Fruit fly (Drosophila melanogaster) whole organism, prepupa: Measurements from ENCODE around the gene ND-AGGG.

Source experiments
- Blimp-1 ChIP-seq: fragments of 200-800 bp; sonication (Bioruptor generic); optimal IDR thresholded peaks from 3 replicates; lab custom pipeline; 2017; ENCODE audit warnings: missing biosample characterization, missing genetic modification characterization, mild to moderate bottlenecking, moderate library complexity, missing genetic modification reagents
- CG10669 ChIP-seq: fragments of 200-800 bp; sonication (Bioruptor generic); optimal IDR thresholded peaks from 3 replicates; lab custom pipeline; 2018; ENCODE audit warnings: missing biosample characterization, mild to moderate bottlenecking, missing genetic modification characterization, moderate library complexity
- CG11762 ChIP-seq: fragments of 200-800 bp; sonication (Bioruptor generic); optimal IDR thresholded peaks from 3 replicates; lab custom pipeline; 2016; ENCODE audit warnings: missing biosample characterization, missing genetic modification characterization; ENCODE audit not compliant: insufficient read depth
- CG16779 ChIP-seq: fragments of 200-800 bp; sonication (Bioruptor generic); optimal IDR thresholded peaks from 3 replicates; lab custom pipeline; 2017; ENCODE audit warnings: missing biosample characterization, mild to moderate bottlenecking, missing genetic modification characterization
- CG31627 ChIP-seq: fragments of 200-800 bp; sonication (Bioruptor generic); optimal IDR thresholded peaks from 3 replicates; lab custom pipeline; 2016; ENCODE audit warnings: missing biosample characterization, missing genetic modification characterization
- CG8319 ChIP-seq: fragments of 200-800 bp; sonication (Bioruptor generic); optimal IDR thresholded peaks from 3 replicates; lab custom pipeline; 2016; ENCODE audit warnings: missing biosample characterization, missing genetic modification characterization
- Eip93F ChIP-seq: fragments of 200-800 bp; sonication (Bioruptor generic); optimal IDR thresholded peaks from 2 replicates; lab custom pipeline; 2016; ENCODE audit warnings: missing biosample characterization, mild to moderate bottlenecking, missing genetic modification characterization
- Ets21C ChIP-seq: fragments of 200-800 bp; sonication (Bioruptor generic); optimal IDR thresholded peaks from 3 replicates; lab custom pipeline; 2016; ENCODE audit warnings: missing biosample characterization, missing genetic modification characterization
- Hr39 ChIP-seq: fragments of 200-800 bp; sonication (Bioruptor generic); optimal IDR thresholded peaks from 2 replicates; lab custom pipeline; 2016; ENCODE audit warnings: missing biosample characterization, missing genetic modification characterization
- Smox ChIP-seq: fragments of 200-800 bp; sonication (Bioruptor generic); optimal IDR thresholded peaks from 3 replicates; lab custom pipeline; 2016; ENCODE audit warnings: missing biosample characterization, missing genetic modification characterization
- Sox14 ChIP-seq: fragments of 200-800 bp; sonication (Bioruptor generic); optimal IDR thresholded peaks from 3 replicates; lab custom pipeline; 2016; ENCODE audit warnings: missing biosample characterization, missing genetic modification characterization
- Sox15 ChIP-seq: fragments of 200-800 bp; sonication (Bioruptor generic); optimal IDR thresholded peaks from 3 replicates; lab custom pipeline; 2016; ENCODE audit warnings: missing biosample characterization, missing genetic modification characterization
- achi ChIP-seq: fragments of 200-800 bp; sonication (Bioruptor generic); optimal IDR thresholded peaks from 3 replicates; lab custom pipeline; 2016; ENCODE audit warnings: missing biosample characterization, missing genetic modification characterization
- dsx ChIP-seq: fragments of 200-800 bp; optimal IDR thresholded peaks from 3 replicates; lab custom pipeline; 2019; ENCODE audit warnings: missing biosample characterization, mild to moderate bottlenecking, missing genetic modification characterization, moderate library complexity; ENCODE audit not compliant: poor library complexity, severe bottlenecking
- topi ChIP-seq: fragments of 200-800 bp; sonication (Bioruptor generic); optimal IDR thresholded peaks from 3 replicates; lab custom pipeline; 2016; ENCODE audit warnings: missing biosample characterization, missing genetic modification characterization

The ND-AGGG gene

dm6 chr3L:24975839-24976380, at the start of gene ND-AGGG:
Gene ND-AGGG (plus strand): TSS chr3L:24976254.
- TF ChIP-seq Hr39 (GFP tag; lab: Kevin White, UChicago): peak; percentile 22
- TF ChIP-seq Sox14 (GFP tag; lab: Kevin White, UChicago): no peak
- no peak for TF ChIP-seq CG10669 (GFP tag; lab: Kevin White, UChicago)
- TF ChIP-seq Sox15 (GFP tag; lab: Kevin White, UChicago): no peak
- no peak for TF ChIP-seq CG11762 (GFP tag; lab: Kevin White, UChicago)
- no peak for TF ChIP-seq CG8319 (GFP tag; lab: Kevin White, UChicago)
- TF ChIP-seq Blimp-1 (GFP tag; lab: Kevin White, UChicago): no peak
- TF ChIP-seq Eip93F: no peak

dm6 chr3L:24926882-24927281, 49.2 kb upstream of the ND-AGGG start, which contains the start of gene CG40472:
Gene CG40472 (plus strand): TSS chr3L:24927130.
- TF ChIP-seq Sox15 (GFP tag; lab: Kevin White, UChicago) (no peak), Blimp-1 (GFP tag; lab: Kevin White, UChicago) (no peak), Ets21C (GFP tag; lab: Kevin White, UChicago) (no peak), CG10669 (GFP tag; lab: Kevin White, UChicago) (no peak), CG31627 (GFP tag; lab: Kevin White, UChicago) (no peak)

- TF ChIP-seq Smox (GFP tag; lab: Kevin White, UChicago): no peak
- TF ChIP-seq CG16779 (tag; lab: Kevin White, UChicago): no peak
- TF ChIP-seq achi (GFP tag; lab: Kevin White, UChicago): no peak
- no peak for TF ChIP-seq topi
- TF ChIP-seq dsx (GFP tag; lab: Kevin White, UChicago): no peak
These were observed 1.1 kb upstream of the ND-AGGG start for dm6 chr3L:24974970-24975369.
